Worm (Caenorhabditis elegans) whole organism, L4 larva: ENCODE data around the gene col-151.

Experiments used
- aly-2 ChIP-seq: sonication (generic microtip); optimal IDR thresholded peaks from 2 replicates; lab custom pipeline; 2018; ENCODE audit warnings: missing biosample characterization, missing genetic modification characterization
- lsy-2 ChIP-seq, 2 experiments: fragments of 150-350 bp in 1 of 2; sonication (generic microtip) in 1 of 2; optimal IDR thresholded peaks; 2 replicates each; lab custom pipeline; 2014 to 2017; ENCODE audit warnings: missing biosample characterization in 2 of 2, missing genetic modification characterization in 2 of 2
- pqm-1 ChIP-seq: sonication (generic microtip); optimal IDR thresholded peaks from 2 replicates; lab custom pipeline; 2017; ENCODE audit warnings: missing biosample characterization, missing genetic modification characterization
- zag-1 ChIP-seq: fragments of 150-350 bp; optimal IDR thresholded peaks from 2 replicates; lab custom pipeline; 2014; ENCODE audit warnings: missing biosample characterization, missing genetic modification characterization

ce11 chrV:10425098-10425497 is 30.1 kb upstream of the col-151 start, which contains the start of gene col-12:
- TF ChIP-seq zag-1 (tag; lab: Kevin White, UChicago) = no peak
- no peak for TF ChIP-seq pqm-1
- TF ChIP-seq lsy-2 (tag; optimal IDR thresholded peaks at IDR 0.05; lab: Kevin White, UChicago) = no peak
- no peak for TF ChIP-seq aly-2 (tag; lab: Kevin White, UChicago)
